Fruit fly (Drosophila melanogaster): ENCODE measurements around the gene CG15594.

CG15594 gene

DNA sequence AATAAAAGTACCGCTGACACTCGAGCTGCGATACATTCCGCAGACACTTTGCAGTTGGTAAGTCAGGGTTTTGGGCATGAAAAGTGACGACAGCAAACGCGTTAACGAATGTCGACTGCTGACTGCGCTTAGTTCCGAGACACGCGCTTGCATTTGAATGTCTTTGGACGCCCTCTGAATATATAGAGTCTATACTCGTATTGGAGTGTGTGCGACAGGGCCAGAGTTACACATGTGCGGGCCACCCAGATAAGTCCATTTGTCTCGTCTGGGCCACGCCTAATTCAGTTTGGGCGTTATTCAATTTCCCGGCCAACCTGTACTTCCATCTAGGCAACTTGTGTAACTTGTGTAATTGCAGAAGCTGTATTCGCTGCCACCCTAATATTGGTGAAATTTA lies 2.8 kb downstream of the CG15594 start:
- no peak for TF ChIP-seq CG17801 (GFP tag; optimal IDR thresholded peaks at IDR 0.05; ENCODE audit: partially characterized antibody)

DNA sequence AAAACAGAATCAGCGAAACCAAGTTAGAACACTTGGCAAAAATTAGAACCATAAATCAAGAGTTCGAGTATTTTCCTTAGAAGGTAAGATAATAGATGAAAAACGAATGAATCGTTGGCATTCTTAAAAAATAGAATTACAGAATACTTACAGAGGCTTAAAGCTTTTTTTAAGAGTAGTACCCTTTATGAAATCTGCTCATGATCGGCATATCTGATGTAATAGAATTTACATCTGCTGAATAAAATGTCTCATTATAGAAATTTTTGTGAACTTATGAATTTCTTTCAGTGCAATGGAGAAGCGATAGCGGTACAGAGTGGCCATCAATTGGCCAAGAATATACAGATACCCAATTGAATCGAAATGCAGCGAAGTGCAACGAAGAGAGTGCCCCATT lies 3.9 kb downstream of the CG15594 start, which contains the start of gene Osi13:
Gene Osi13, plus strand, starts transcription at position 301 of the 400 bp plus-strand sequence.
- no peak for TF ChIP-seq CG17801 (GFP tag; optimal IDR thresholded peaks at IDR 0.05; ENCODE audit: partially characterized antibody)

DNA sequence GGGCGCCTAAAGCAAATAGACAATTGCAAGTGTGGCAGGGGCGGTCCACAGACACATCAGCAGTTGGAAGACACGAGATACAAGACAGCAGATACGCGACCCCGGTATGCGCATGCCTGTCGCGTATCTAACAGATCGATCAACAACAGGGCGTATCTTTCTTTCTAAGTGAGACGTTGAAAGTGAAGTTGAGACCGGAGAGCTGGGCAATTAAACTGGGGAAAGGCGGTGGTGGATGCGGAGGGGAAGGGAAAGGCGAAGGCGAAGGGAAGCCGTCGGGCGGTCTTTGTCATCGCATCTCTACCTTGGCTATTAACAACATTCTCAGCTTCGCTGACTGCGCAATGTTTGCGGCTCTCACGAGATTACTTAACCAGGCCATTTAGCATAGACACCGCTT lies 6.5 kb downstream of the CG15594 start:
- no peak for TF ChIP-seq CG17801 (GFP tag; optimal IDR thresholded peaks at IDR 0.05; ENCODE audit: partially characterized antibody)

DNA sequence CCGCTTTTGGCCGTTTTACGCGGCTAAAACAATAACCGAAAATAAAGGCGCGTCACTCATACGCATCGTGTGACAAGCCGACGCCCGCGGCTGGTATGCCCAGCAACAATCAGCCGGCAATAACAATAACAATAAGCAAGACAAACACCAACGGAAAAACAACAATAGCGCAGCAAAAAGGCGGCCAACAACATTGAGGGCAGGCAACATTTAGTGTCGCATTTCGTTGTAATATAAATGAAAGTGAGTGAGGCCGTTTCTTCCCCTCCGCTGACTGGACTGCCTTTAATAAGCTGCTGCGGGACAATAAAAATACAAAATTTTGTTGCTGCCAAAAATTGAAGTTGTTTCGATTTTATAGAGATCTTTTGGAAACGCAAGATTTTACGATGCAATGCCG lies 9.6 kb downstream of the CG15594 start:
- no peak for TF ChIP-seq CG17801 (GFP tag; optimal IDR thresholded peaks at IDR 0.05; ENCODE audit: partially characterized antibody)

DNA sequence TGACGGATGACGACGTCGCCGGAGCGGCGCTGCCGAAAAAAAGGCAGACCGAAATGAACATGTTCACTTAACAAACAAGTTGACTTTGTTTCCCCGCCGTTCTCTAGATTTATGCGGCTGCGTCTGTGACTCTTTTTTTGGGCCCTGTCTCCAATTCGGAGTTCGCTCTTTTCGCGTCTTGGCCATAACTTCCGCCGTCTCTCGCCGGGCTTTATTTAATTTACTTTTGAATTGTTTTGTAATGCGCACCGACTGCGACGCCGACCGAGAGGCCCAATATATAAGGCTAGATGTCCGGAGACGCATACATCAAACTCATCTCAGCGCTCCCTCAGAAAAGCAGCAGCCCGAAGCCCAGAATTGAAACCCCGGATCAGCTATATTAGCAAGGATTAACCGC lies 11.3 kb downstream of the CG15594 start, which contains the start of gene Osi14:
Gene Osi14, plus strand, starts transcription at position 301 of the 400 bp plus-strand sequence.
- no peak for TF ChIP-seq CG17801 (GFP tag; optimal IDR thresholded peaks at IDR 0.05; ENCODE audit: partially characterized antibody)

DNA sequence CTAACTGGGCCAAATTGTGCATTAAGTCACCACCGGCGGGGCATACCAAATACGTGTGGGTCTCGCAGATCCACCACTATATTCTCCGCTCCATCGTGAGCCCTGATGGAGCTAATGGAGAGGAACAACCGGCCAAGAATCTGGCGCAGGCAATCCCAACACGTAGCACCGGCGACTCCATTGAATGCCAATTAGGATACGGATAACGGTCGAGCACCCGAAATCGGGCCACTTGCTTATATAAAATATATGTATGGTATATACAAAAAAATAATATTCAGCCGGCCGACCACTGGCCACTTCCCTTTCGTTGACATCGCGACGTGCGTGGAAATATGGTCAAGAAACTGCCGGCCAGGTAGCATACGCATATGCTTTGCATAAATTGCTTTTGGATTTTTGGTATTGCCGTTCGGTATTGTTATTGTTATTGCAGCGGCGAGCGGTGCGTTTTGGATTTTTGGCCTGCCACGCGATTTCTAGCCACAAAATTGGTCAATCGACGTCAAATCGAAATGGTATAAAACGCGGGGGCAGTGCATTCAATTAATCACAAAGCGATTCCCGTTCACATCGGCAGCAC lies 13.8 kb downstream of the CG15594 start, which contains the start of gene Osi15:
Gene Osi15, plus strand, starts transcription at position 548 of the 583 bp plus-strand sequence.
- no peak for TF ChIP-seq CG17801 (GFP tag; optimal IDR thresholded peaks at IDR 0.05; ENCODE audit: partially characterized antibody)

DNA sequence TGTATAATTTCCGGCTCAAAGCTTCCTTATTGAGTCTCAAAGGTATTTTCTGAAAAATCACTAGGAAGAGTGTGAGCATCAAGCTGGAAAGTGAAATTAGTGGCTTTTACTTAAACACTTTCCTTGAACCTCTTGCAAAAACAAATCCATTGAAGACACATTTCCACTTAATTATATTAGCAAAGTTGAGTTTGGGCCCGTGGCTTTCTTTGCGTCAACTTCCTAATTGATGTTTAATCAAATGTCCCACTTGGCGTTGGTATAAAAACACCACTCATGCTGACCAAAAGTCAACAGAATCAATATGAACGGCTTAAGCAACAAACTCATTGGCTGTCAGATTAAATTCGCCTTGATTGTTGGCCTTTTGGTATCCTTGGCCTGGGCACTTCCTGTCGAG lies 16.2 kb downstream of the CG15594 start, which contains the start of gene CG46396:
Gene CG46396, plus strand, starts transcription at position 301 of the 400 bp plus-strand sequence.
- TF ChIP-seq CG17801 (GFP tag; optimal IDR thresholded peaks at IDR 0.05; ENCODE audit: partially characterized antibody) = no peak

DNA sequence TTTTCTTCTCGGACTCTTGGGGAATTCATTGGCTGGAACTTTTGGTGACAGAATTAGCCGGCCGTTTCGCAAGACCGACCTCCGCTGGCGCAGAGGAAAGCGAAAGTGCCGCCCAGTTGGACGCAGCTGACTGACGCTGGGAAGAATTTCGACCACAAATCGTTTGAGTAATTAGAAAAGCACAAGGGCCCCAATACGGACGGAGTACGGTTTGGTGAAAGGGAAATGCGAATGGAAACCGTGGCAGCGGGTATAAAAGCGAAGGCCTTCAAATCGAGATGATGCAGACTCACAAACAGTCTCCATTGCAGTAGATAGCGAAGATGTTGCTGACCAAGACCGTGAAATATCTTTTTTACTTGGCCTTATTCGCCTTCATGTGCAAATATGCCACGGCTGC lies 17.4 kb downstream of the CG15594 start, which contains the start of gene Osi16:
Gene Osi16, plus strand, starts transcription at position 301 of the 400 bp plus-strand sequence.
- TF ChIP-seq CG17801 (GFP tag; optimal IDR thresholded peaks at IDR 0.05; ENCODE audit: partially characterized antibody) = no peak

DNA sequence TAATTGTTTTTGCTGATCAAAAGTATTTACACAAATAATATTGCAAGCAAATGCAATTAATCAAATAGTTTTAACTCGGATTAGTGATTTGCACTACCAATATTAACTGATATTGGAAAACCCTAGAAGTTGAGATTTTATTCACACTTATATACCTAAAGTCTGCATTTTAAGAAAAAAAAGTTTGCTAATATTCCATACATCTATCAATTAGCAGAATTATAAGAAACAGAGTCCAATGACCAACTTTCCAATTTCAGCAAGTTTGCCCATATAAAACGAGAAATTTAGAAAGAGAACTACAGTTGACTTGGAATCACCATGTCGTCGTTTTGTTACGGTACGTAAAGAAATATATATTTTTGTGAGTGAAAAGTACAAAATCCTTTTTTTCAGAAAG lies 19.1 kb downstream of the CG15594 start, which contains the start of gene CG46026:
Gene CG46026, plus strand, starts transcription at position 301 of the 400 bp plus-strand sequence.
- no peak for TF ChIP-seq CG17801 (GFP tag; optimal IDR thresholded peaks at IDR 0.05; ENCODE audit: partially characterized antibody)

DNA sequence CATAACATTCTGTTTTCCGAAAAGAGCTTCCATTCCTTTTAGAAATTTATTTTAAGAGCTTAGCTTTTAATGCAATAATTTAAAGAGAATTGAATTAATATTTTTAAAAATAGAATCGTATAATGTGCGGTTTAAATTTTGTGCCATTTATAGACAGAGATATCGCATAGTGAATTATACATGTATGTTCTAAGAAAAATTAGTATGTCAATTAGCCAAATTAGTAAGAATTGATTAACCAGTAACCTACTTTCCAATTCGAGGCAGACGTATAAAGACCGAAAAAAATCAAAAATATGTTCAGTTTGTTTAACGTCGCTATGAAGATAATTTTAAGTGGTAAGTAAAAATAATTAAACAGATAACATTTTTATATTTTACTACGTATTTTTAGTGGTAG lies 22.1 kb downstream of the CG15594 start, which contains the start of gene CG31560:
Gene CG31560, plus strand, starts transcription at position 301 of the 400 bp plus-strand sequence.
- TF ChIP-seq CG17801 (GFP tag; optimal IDR thresholded peaks at IDR 0.05; ENCODE audit: partially characterized antibody) = no peak

DNA sequence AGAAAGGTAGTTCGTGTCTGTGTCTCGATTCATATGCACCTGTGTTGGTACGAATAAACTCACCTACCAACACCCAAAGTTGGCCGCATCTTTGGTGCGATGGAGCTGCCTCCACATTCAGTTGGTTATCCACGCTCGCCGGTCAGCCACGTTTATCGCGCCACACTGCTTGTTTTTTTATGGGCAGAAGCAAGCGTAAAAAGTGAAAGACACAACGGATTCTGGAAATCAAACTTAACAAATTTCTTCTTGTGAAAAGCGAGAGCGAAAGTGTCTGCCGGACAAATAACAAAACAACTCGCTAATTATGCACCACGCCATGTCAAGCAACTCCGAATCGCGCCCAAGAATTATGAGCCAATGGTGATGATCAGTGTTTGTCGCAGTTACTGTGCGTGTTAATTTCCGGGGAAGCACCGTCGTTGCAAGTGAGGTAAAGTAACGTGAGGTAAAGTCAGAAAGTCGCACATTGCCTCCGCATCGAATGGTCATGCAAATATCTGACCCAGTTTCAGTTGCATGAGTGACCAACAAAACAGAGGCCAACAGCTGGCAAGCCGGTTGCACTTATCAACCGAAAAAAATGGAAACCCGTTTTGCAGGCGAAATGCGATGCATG lies 24.2 kb downstream of the CG15594 start, which contains the start of gene Osi17:
Gene Osi17, plus strand, starts transcription at position 132 of the 619 bp plus-strand sequence.
- TF ChIP-seq CG17801 (GFP tag; optimal IDR thresholded peaks at IDR 0.05; ENCODE audit: partially characterized antibody) = no peak

DNA sequence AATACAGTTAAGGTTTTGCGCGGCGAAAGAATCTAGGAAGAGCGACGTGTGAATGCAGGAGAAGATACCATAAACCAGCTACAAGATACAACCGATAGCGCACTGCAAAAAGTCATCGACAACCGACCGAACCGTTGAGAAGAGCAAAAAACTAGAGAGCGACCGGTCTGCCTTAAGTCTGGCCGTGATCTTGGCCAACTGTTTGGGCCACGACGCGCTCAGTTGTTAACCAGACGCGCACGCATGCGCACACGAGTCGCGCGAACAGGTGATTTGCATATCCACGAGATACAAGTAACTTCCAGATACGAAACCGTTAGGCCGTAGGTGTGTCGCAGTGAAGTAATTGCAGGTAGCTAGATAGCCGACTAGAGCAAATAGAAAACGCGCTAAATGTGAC lies 27.5 kb downstream of the CG15594 start:
- no peak for TF ChIP-seq CG17801 (GFP tag; optimal IDR thresholded peaks at IDR 0.05; ENCODE audit: partially characterized antibody)

DNA sequence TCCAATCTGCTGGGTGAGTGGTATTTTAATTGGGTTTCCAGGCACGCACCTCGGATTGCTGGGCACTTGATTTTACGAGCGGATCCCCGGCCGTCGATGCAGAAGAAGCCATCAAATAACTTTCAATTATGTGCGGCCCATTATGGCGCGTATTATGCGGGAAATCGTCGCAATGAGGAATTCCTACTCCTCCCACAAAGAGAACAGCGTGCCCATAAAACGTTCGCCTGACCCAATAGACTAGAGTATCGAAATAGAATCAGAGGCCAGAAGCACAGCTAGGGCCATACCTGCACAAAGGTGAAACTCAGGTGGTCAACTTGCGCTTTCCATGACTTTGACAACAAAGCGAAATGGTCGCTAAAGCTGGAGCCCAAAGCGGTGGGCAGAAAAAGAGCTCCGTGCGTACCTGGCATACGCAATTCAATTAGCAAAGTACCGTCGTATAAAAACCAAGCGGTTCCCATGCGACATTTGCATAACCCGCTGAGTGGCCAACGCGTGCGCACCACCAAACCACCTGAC lies 42.3 kb downstream of the CG15594 start, which contains the start of gene Osi18:
Gene Osi18, plus strand, starts transcription at position 475 of the 525 bp plus-strand sequence.
- no peak for TF ChIP-seq CG17801 (GFP tag; optimal IDR thresholded peaks at IDR 0.05; ENCODE audit: partially characterized antibody)

DNA sequence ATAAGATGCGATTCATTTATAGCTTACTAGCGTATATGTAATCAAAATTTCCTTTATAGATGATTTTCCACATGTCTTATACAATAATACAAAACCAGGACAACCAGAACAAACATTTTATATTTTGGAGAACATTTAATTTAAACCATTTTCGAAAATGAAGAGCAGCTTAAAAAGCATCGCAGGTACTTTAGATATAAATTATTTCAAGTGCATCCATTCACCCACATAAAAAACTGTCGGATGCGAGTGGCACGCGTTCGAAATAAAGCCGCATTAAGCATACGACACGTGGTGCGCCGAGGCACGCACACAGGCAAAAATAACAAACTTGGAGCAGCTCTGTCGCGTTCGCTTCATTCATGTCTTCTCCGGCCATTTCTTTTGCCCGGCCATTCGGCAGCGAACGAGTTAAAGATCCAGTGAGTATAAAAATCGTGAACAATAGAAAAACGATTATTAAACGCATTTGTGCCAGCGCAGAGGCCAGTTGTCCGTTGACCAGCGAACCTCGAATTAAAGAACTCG lies 47.4 kb downstream of the CG15594 start, which contains the start of gene Osi19:
Gene Osi19, plus strand, starts transcription at position 457 of the 528 bp plus-strand sequence.
- no peak for TF ChIP-seq CG17801 (GFP tag; optimal IDR thresholded peaks at IDR 0.05; ENCODE audit: partially characterized antibody)

DNA sequence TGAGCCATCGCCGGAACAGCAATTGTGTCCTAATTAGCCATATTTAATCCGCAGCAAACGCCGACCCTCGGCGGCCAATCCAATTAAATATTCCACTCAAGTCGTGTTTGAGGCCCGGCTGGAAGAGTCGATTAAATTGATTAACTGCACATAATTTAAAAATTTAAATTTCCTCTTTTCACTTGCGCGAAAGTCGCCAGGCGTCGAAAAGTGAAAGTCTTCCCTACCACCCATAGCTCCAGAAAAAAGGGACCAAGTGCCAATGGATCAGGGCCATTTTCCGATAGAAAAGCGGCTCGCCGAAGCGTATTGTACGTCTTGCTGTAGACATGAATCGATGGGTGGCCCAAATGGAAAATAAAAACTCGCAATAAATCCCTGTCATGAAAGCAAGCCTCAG lies 49.9 kb downstream of the CG15594 start:
- TF ChIP-seq CG17801 (GFP tag; optimal IDR thresholded peaks at IDR 0.05; ENCODE audit: partially characterized antibody) = no peak
